Worm (Caenorhabditis elegans) whole organism, L2 larva: ENCODE results near the gene ula-1.

Experiments used
- C34F6.9 ChIP-seq: fragments of 150-350 bp; optimal IDR thresholded peaks from 2 replicates; lab custom pipeline; 2014; ENCODE audit warnings: missing biosample characterization, missing genetic modification characterization
- F13H6.1 ChIP-seq: sonication (generic microtip); optimal IDR thresholded peaks from 2 replicates; lab custom pipeline; 2016; ENCODE audit warnings: missing genetic modification characterization, missing compliant biosample characterization
- R02D3.7 ChIP-seq: fragments of 150-350 bp; optimal IDR thresholded peaks from 2 replicates; lab custom pipeline; 2014; ENCODE audit warnings: missing biosample characterization, missing genetic modification characterization
- Y55F3AM.14 ChIP-seq: fragments of 200-800 bp; sonication (Bioruptor generic); optimal IDR thresholded peaks from 2 replicates; lab custom pipeline; 2018; ENCODE audit warnings: mild to moderate bottlenecking, missing genetic modification characterization, missing compliant biosample characterization
- ZK546.5 ChIP-seq: sonication (generic microtip); optimal IDR thresholded peaks from 2 replicates; lab custom pipeline; 2017; ENCODE audit warnings: missing biosample characterization, missing genetic modification characterization
- alr-1 ChIP-seq: fragments of 150-350 bp; optimal IDR thresholded peaks from 2 replicates; lab custom pipeline; 2014; ENCODE audit warnings: missing biosample characterization, missing genetic modification characterization
- aly-2 ChIP-seq: fragments of 150-350 bp; optimal IDR thresholded peaks from 2 replicates; lab custom pipeline; 2014; ENCODE audit warnings: missing biosample characterization, missing genetic modification characterization
- blmp-1 ChIP-seq: sonication (generic microtip); optimal IDR thresholded peaks from 2 replicates; lab custom pipeline; 2017; ENCODE audit warnings: missing genetic modification characterization, mild to moderate bottlenecking, missing compliant biosample characterization, antibody characterized with exemption, moderate library complexity; ENCODE audit not compliant: insufficient read depth
- ceh-16 ChIP-seq: fragments of 150-350 bp; optimal IDR thresholded peaks from 2 replicates; lab custom pipeline; 2014; ENCODE audit warnings: missing biosample characterization, missing genetic modification characterization
- ceh-82 ChIP-seq: fragments of 150-350 bp; optimal IDR thresholded peaks from 2 replicates; lab custom pipeline; 2014; ENCODE audit warnings: missing biosample characterization, missing genetic modification characterization
- crh-2 ChIP-seq: sonication (generic microtip); optimal IDR thresholded peaks from 2 replicates; lab custom pipeline; 2017; ENCODE audit warnings: missing biosample characterization, missing genetic modification characterization
- dmd-4 ChIP-seq: sonication (generic microtip); optimal IDR thresholded peaks from 2 replicates; lab custom pipeline; 2017; ENCODE audit warnings: missing biosample characterization, missing genetic modification characterization
- egl-27 ChIP-seq: sonication (generic microtip); optimal IDR thresholded peaks from 3 replicates; lab custom pipeline; 2017; ENCODE audit warnings: missing biosample characterization, missing genetic modification reagents, missing genetic modification characterization
- elt-1 ChIP-seq: fragments of 150-350 bp; optimal IDR thresholded peaks from 2 replicates; lab custom pipeline; 2014; ENCODE audit warnings: missing biosample characterization, missing genetic modification characterization
- elt-3 ChIP-seq: sonication (generic microtip); optimal IDR thresholded peaks from 2 replicates; lab custom pipeline; 2017; ENCODE audit warnings: missing biosample characterization, missing genetic modification characterization
- fos-1 ChIP-seq: fragments of 150-350 bp; optimal IDR thresholded peaks from 2 replicates; lab custom pipeline; 2014; ENCODE audit warnings: missing biosample characterization, missing genetic modification characterization
- lin-11 ChIP-seq: fragments of 150-350 bp; sonication (generic microtip); optimal IDR thresholded peaks from 2 replicates; lab custom pipeline; 2014; ENCODE audit warnings: missing biosample characterization, missing genetic modification characterization, inconsistent platforms, mixed read lengths
- lin-13 ChIP-seq: fragments of 150-350 bp; optimal IDR thresholded peaks from 2 replicates; lab custom pipeline; 2014; ENCODE audit warnings: missing biosample characterization, missing genetic modification reagents, missing genetic modification characterization
- lin-39 ChIP-seq: fragments of 150-350 bp; optimal IDR thresholded peaks from 2 replicates; lab custom pipeline; 2014; ENCODE audit warnings: missing biosample characterization, missing genetic modification reagents, missing genetic modification characterization
- lsy-2 ChIP-seq, 2 experiments: fragments of 150-350 bp in 1 of 2; sonication (generic microtip) in 1 of 2; optimal IDR thresholded peaks; 2 replicates each; lab custom pipeline; 2014 to 2017; ENCODE audit warnings: missing biosample characterization in 2 of 2, missing genetic modification characterization in 2 of 2
- mab-5 ChIP-seq: fragments of 150-350 bp; optimal IDR thresholded peaks from 2 replicates; lab custom pipeline; 2014; ENCODE audit warnings: missing biosample characterization, missing genetic modification characterization
- mbf-1 ChIP-seq: sonication (generic microtip); optimal IDR thresholded peaks from 2 replicates; lab custom pipeline; 2017; ENCODE audit warnings: missing biosample characterization, missing genetic modification characterization
- nhr-10 ChIP-seq: sonication (generic microtip); optimal IDR thresholded peaks from 2 replicates; lab custom pipeline; 2017; ENCODE audit warnings: missing biosample characterization, missing genetic modification characterization
- nhr-12 ChIP-seq: fragments of 150-350 bp; optimal IDR thresholded peaks from 2 replicates; lab custom pipeline; 2014; ENCODE audit warnings: missing biosample characterization, missing genetic modification characterization
- nhr-129 ChIP-seq: fragments of 150-350 bp; optimal IDR thresholded peaks from 2 replicates; lab custom pipeline; 2014; ENCODE audit warnings: missing biosample characterization, missing genetic modification characterization
- nhr-21 ChIP-seq: fragments of 150-350 bp; optimal IDR thresholded peaks from 2 replicates; lab custom pipeline; 2014; ENCODE audit warnings: missing biosample characterization, missing genetic modification characterization
- nhr-237 ChIP-seq: fragments of 150-350 bp; optimal IDR thresholded peaks from 2 replicates; lab custom pipeline; 2014; ENCODE audit warnings: missing biosample characterization, missing genetic modification characterization
- nhr-77 ChIP-seq: fragments of 150-350 bp; optimal IDR thresholded peaks from 2 replicates; lab custom pipeline; 2014; ENCODE audit warnings: missing biosample characterization, missing genetic modification characterization
- sem-4 ChIP-seq: fragments of 150-350 bp; optimal IDR thresholded peaks from 2 replicates; lab custom pipeline; 2014; ENCODE audit warnings: missing biosample characterization, missing genetic modification reagents, missing genetic modification characterization
- skn-1 ChIP-seq: sonication (generic microtip); optimal IDR thresholded peaks from 2 replicates; lab custom pipeline; 2017; ENCODE audit warnings: missing biosample characterization, missing genetic modification characterization
- sma-3 ChIP-seq: sonication (generic microtip); optimal IDR thresholded peaks from 2 replicates; lab custom pipeline; 2016; ENCODE audit warnings: missing genetic modification reagents, missing genetic modification characterization, missing compliant biosample characterization
- sma-9 ChIP-seq, 2 experiments: fragments of 150-350 bp in 1 of 2; sonication (generic microtip) in 1 of 2; optimal IDR thresholded peaks; 2 replicates each; lab custom pipeline; 2014 to 2016; ENCODE audit warnings: missing genetic modification characterization in 2 of 2, mild to moderate bottlenecking in 1 of 2, missing biosample characterization in 1 of 2, missing compliant biosample characterization in 1 of 2, missing genetic modification reagents in 1 of 2, moderate library complexity in 1 of 2
- unc-55 ChIP-seq: fragments of 150-350 bp; sonication (generic microtip); optimal IDR thresholded peaks from 3 replicates; lab custom pipeline; 2014; ENCODE audit warnings: missing biosample characterization, missing genetic modification reagents, missing genetic modification characterization
- zag-1 ChIP-seq: fragments of 150-350 bp; optimal IDR thresholded peaks from 2 replicates; lab custom pipeline; 2014; ENCODE audit warnings: missing biosample characterization, missing genetic modification characterization
- ztf-1 ChIP-seq: fragments of 200-800 bp; sonication (Bioruptor generic); conservative IDR thresholded peaks from 2 replicates; pipeline ENCODE4 v1.3.6; 2022; ENCODE audit warnings: missing genetic modification characterization, missing compliant biosample characterization
- ztf-11 ChIP-seq: sonication (generic microtip); optimal IDR thresholded peaks from 2 replicates; lab custom pipeline; 2017; ENCODE audit warnings: missing biosample characterization, missing genetic modification characterization
- ztf-4 ChIP-seq: fragments of 150-350 bp; optimal IDR thresholded peaks from 2 replicates; lab custom pipeline; 2014; ENCODE audit warnings: missing biosample characterization, missing genetic modification characterization

Gene ula-1

DNA sequence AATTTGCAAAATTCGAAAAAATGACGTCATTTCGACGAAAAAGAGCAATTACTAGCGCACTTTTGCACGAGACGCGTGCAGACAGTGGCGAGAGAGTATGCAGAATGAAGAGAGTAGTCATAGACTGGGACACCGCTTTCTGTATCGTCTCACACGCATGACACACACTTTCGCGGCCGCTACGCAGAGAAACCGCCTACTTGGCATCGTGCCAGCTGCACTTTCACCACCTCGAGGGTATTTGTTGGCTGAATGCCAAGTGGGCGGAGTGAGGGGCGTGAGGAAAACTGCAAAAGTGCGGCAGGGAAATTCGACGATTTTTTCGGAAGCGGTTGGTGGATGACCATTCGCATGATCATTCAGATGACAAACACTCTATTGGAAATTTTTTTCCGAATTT lies 20.4 kb downstream of the ula-1 start (continued):
- TF ChIP-seq lin-11 (tag; lab: Kevin White, UChicago) (peak; percentile 99), elt-1 (tag; lab: Kevin White, UChicago) (peak; percentile 19), fos-1 (peak; percentile 100), ceh-16 (peak; percentile 99), mab-5 (tag; lab: Kevin White, UChicago) (peak; percentile 96)

DNA sequence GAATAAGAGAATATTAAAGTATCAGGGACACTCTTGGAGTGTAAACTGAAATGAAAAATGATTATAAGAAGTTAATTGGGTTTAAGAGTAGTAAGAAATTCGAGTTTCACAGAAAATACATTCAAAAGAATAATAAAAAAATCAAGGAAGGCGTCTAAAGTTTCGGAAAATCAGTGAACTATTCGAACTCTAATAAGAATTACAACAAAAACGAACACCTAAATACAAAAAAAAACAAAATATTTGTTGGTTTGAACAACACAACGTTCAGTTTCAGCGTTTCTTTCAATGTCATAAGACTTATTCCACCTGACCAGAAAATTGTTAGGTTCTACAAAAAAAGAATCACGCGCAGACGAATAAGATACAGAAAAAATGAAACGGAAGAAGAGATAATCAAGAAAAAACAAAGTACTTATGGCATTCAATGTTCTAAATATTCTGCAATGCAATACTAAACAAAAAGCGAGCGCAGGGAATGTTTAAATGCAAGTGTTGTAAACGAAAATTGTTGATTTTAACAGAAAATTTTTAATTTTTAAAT lies 21.0 kb downstream of the ula-1 start, which contains the start of gene nhl-2:
nhl-2 (minus strand) TSS at position 51 of the 544 bp plus-strand sequence.
- no peak for TF ChIP-seq lin-13 (GFP tag; lab: Kevin White, UChicago)
- TF ChIP-seq ztf-4 (tag; lab: Kevin White, UChicago) = no peak
- TF ChIP-seq dmd-4 = no peak
- no peak for TF ChIP-seq alr-1 (tag; lab: Kevin White, UChicago)
- no peak for TF ChIP-seq nhr-129 (tag; lab: Kevin White, UChicago)
- TF ChIP-seq ZK546.5 = no peak
- TF ChIP-seq nhr-237 = no peak
- no peak for TF ChIP-seq egl-27 (tag; lab: Kevin White, UChicago)
- no peak for TF ChIP-seq mab-5 (tag; lab: Kevin White, UChicago)
- TF ChIP-seq elt-3 = no peak
- no peak for TF ChIP-seq blmp-1 (tag; lab: Kevin White, UChicago)
- TF ChIP-seq nhr-10 (tag; lab: Kevin White, UChicago) = no peak
- no peak for TF ChIP-seq lsy-2 (tag; optimal IDR thresholded peaks at IDR 0.05; lab: Kevin White, UChicago)
- TF ChIP-seq R02D3.7 (tag; lab: Kevin White, UChicago) = no peak
- TF ChIP-seq unc-55 (GFP tag; lab: Kevin White, UChicago) = no peak
- TF ChIP-seq, all 48 proteins: peak for 0

DNA sequence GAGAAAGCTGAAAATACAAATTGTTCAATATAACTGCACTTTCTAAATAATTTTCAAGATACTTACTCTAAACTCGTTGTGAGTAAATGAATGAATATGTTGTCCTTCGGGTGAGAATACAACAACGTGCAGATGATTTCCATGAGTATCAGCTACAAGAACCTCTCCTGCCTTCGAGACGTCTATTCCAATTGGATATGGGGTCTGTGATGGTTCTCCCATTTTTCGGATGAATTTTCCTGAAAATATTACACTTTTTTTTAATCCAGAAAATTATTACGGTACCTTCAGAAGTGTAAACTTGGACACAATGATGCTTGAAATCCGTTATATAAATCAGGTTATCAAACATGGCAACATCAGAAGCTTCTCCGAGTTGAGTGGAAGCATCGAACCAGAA lies 24.8 kb downstream of the ula-1 start:
- TF ChIP-seq nhr-10 (tag; lab: Kevin White, UChicago) (no peak), ztf-1 (GFP tag; lab: Robert Waterston, UW) (no peak), elt-3 (no peak), F13H6.1 (no peak), egl-27 (tag; lab: Kevin White, UChicago) (no peak), crh-2 (tag; lab: Kevin White, UChicago) (no peak), lsy-2 (tag; optimal IDR thresholded peaks at IDR 0.05; lab: Kevin White, UChicago) (no peak), elt-1 (tag; lab: Kevin White, UChicago) (no peak), unc-55 (GFP tag; lab: Kevin White, UChicago) (no peak), ztf-11 (tag; lab: Kevin White, UChicago) (no peak), sma-3 (GFP tag; lab: Kevin White, UChicago) (no peak), nhr-12 (tag; lab: Kevin White, UChicago) (no peak), nhr-129 (tag; lab: Kevin White, UChicago) (no peak), Y55F3AM.14 (GFP tag; lab: Kevin White, UChicago) (no peak), nhr-21 (tag; lab: Kevin White, UChicago) (no peak), ZK546.5 (no peak), aly-2 (tag; lab: Kevin White, UChicago) (no peak), ztf-4 (tag; lab: Kevin White, UChicago) (no peak), sem-4 (tag; lab: Kevin White, UChicago) (no peak)

DNA sequence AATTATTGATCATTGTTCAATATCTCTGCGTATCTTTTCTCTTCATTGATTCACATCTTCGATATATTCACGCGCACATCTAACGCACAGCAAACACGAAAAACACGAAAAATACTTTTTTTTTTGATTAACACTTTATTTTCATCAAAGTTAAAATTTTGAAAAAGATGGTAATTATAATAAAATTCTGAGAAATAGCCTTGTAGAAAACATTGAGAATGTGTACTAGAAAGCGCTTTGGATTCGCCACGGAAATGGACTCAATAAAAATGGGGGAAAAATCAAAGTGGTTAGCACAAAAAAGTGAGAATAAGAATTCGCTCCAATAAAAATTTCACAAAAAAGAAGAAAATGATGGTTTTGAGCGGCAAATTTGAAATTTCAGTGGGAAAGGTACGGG lies 26.6 kb downstream of the ula-1 start, which contains the start of gene F26F4.6:
F26F4.6 (minus strand) TSS at position 101 of the 400 bp plus-strand sequence.
- no peak for TF ChIP-seq nhr-129 (tag; lab: Kevin White, UChicago)
- TF ChIP-seq ceh-82 (tag; lab: Kevin White, UChicago) = no peak
- TF ChIP-seq blmp-1 (tag; lab: Kevin White, UChicago) = no peak
- no peak for TF ChIP-seq skn-1 (tag; lab: Kevin White, UChicago)
- no peak for TF ChIP-seq sma-9 (GFP tag; optimal IDR thresholded peaks at IDR 0.05; lab: Kevin White, UChicago)
- TF ChIP-seq sma-9 (tag; optimal IDR thresholded peaks at IDR 0.05; lab: Kevin White, UChicago) = no peak
- no peak for TF ChIP-seq nhr-77 (tag; lab: Kevin White, UChicago)
- no peak for TF ChIP-seq lin-39 (tag; lab: Kevin White, UChicago)
- TF ChIP-seq C34F6.9 (tag; lab: Kevin White, UChicago) = no peak
- TF ChIP-seq unc-55 (GFP tag; lab: Kevin White, UChicago) = no peak
- no peak for TF ChIP-seq alr-1 (tag; lab: Kevin White, UChicago)
- no peak for TF ChIP-seq nhr-12 (tag; lab: Kevin White, UChicago)
- no peak for TF ChIP-seq zag-1
- no peak for TF ChIP-seq nhr-237
- no peak for TF ChIP-seq sma-3 (GFP tag; lab: Kevin White, UChicago)
- no peak for TF ChIP-seq mbf-1 (tag; lab: Kevin White, UChicago)
- TF ChIP-seq R02D3.7 (tag; lab: Kevin White, UChicago) = no peak
- TF ChIP-seq aly-2 (tag; lab: Kevin White, UChicago) = no peak
- TF ChIP-seq fos-1 = no peak
- TF ChIP-seq, all 48 proteins: peak for 0
